Fruit fly (Drosophila melanogaster) whole organism, embryonic: ENCODE measurements around the gene JMJD4.

Source experiments
- Blimp-1 ChIP-seq: fragments of 200-800 bp; sonication (Bioruptor generic); optimal IDR thresholded peaks from 3 replicates; lab custom pipeline; 2018; ENCODE audit warnings: missing biosample characterization, missing genetic modification characterization, mild to moderate bottlenecking, moderate library complexity, missing genetic modification reagents
- CG10462 ChIP-seq: fragments of 200-800 bp; sonication (Bioruptor generic); optimal IDR thresholded peaks from 2 replicates; lab custom pipeline; 2016; ENCODE audit warnings: missing biosample characterization, missing genetic modification characterization
- CG10543 ChIP-seq: fragments of 200-800 bp; sonication (Bioruptor generic); optimal IDR thresholded peaks from 3 replicates; lab custom pipeline; 2017; ENCODE audit warnings: missing biosample characterization, mild to moderate bottlenecking, missing genetic modification characterization, moderate library complexity
- CG12071 ChIP-seq: fragments of 200-800 bp; sonication (Bioruptor generic); optimal IDR thresholded peaks from 3 replicates; lab custom pipeline; 2018; ENCODE audit warnings: missing biosample characterization, mild to moderate bottlenecking, missing genetic modification characterization
- CG12769 ChIP-seq: fragments of 200-800 bp; sonication (Bioruptor generic); optimal IDR thresholded peaks from 2 replicates; lab custom pipeline; 2019; ENCODE audit warnings: missing biosample characterization, mild to moderate bottlenecking, missing genetic modification characterization, moderate library complexity
- CG12942 ChIP-seq: fragments of 200-800 bp; sonication (Bioruptor generic); optimal IDR thresholded peaks from 3 replicates; lab custom pipeline; 2016; ENCODE audit warnings: missing biosample characterization, missing genetic modification characterization
- CG15479 ChIP-seq: fragments of 200-800 bp; sonication (Bioruptor generic); optimal IDR thresholded peaks from 3 replicates; lab custom pipeline; 2019; ENCODE audit warnings: missing biosample characterization, mild to moderate bottlenecking, missing genetic modification characterization, moderate library complexity
- CG32532 ChIP-seq: fragments of 200-800 bp; sonication (Bioruptor generic); IDR thresholded peaks from 2 replicates; pipeline ENCODE4 v1.3.6; 2022; ENCODE audit warnings: missing biosample characterization, missing genetic modification characterization
- CG5245 ChIP-seq: fragments of 200-800 bp; sonication (Bioruptor generic); optimal IDR thresholded peaks from 3 replicates; lab custom pipeline; 2016; ENCODE audit warnings: missing biosample characterization, missing genetic modification characterization
- CG6175 ChIP-seq: fragments of 200-800 bp; sonication (Bioruptor generic); IDR thresholded peaks from 3 replicates; pipeline ENCODE4 v1.3.6; 2022; ENCODE audit warnings: missing biosample characterization, missing genetic modification characterization
- CkIIα-i1 ChIP-seq: fragments of 200-800 bp; sonication (Bioruptor generic); IDR thresholded peaks from 2 replicates; pipeline ENCODE4 v1.3.6; 2022; ENCODE audit warnings: missing biosample characterization, missing genetic modification characterization
- D19A ChIP-seq: fragments of 200-800 bp; optimal IDR thresholded peaks from 3 replicates; lab custom pipeline; 2019; ENCODE audit warnings: missing biosample characterization, mild to moderate bottlenecking, missing genetic modification characterization, moderate library complexity
- Dfd ChIP-seq, 2 experiments: fragments of >200 bp; optimal IDR thresholded peaks; 2 replicates each; lab custom pipeline; 2017; ENCODE audit warnings: missing biosample characterization in 2 of 2, missing genetic modification characterization in 2 of 2
- Oli ChIP-seq: fragments of 200-800 bp; sonication (Bioruptor generic); optimal IDR thresholded peaks from 2 replicates; lab custom pipeline; 2018; ENCODE audit warnings: missing biosample characterization, mild to moderate bottlenecking, missing genetic modification characterization, moderate library complexity
- Spps ChIP-seq: fragments of 200-800 bp; sonication (Bioruptor generic); optimal IDR thresholded peaks from 2 replicates; lab custom pipeline; 2018; ENCODE audit warnings: missing biosample characterization, mild to moderate bottlenecking, missing genetic modification characterization
- Stat92E ChIP-seq, 3 experiments: fragments of >200 bp in 2 of 3; fragments of 200-800 bp in 1 of 3; sonication (Bioruptor generic) in 1 of 3; optimal IDR thresholded peaks; 2 replicates each; lab custom pipeline; 2017 to 2019; ENCODE audit warnings: missing biosample characterization in 3 of 3, missing genetic modification characterization in 3 of 3, mild to moderate bottlenecking in 1 of 3, moderate library complexity in 1 of 3
- Trl ChIP-seq, 3 experiments: fragments of >200 bp in 2 of 3; fragments of 200-800 bp in 1 of 3; sonication (Bioruptor generic) in 1 of 3; optimal IDR thresholded peaks; 2 replicates in 1 of 3; 3 replicates in 2 of 3; lab custom pipeline; 2016 to 2017; ENCODE audit warnings: missing biosample characterization in 1 of 3, missing genetic modification characterization in 1 of 3
- ab ChIP-seq: fragments of 200-800 bp; sonication (Bioruptor generic); optimal IDR thresholded peaks from 2 replicates; lab custom pipeline; 2016; ENCODE audit warnings: missing biosample characterization, missing genetic modification characterization
- amos ChIP-seq: fragments of 200-800 bp; sonication (Bioruptor generic); IDR thresholded peaks from 2 replicates; pipeline ENCODE4 v1.3.6; 2022; ENCODE audit warnings: missing biosample characterization, missing genetic modification characterization; ENCODE audit not compliant: partially characterized antibody
- br ChIP-seq: fragments of >200 bp; optimal IDR thresholded peaks from 2 replicates; lab custom pipeline; 2017
- btn ChIP-seq: fragments of 200-800 bp; sonication (Bioruptor generic); optimal IDR thresholded peaks from 2 replicates; lab custom pipeline; 2016; ENCODE audit warnings: missing biosample characterization, missing genetic modification characterization
- danr ChIP-seq: fragments of 200-800 bp; sonication (Bioruptor generic); IDR thresholded peaks from 2 replicates; pipeline ENCODE4 v1.3.6; 2022; ENCODE audit warnings: missing biosample characterization, missing genetic modification characterization
- dmrt11E ChIP-seq: fragments of 200-800 bp; sonication (Bioruptor generic); optimal IDR thresholded peaks from 3 replicates; lab custom pipeline; 2018; ENCODE audit warnings: missing biosample characterization, mild to moderate bottlenecking, missing genetic modification characterization, moderate library complexity
- exex ChIP-seq: fragments of 200-800 bp; sonication (Bioruptor generic); optimal IDR thresholded peaks from 4 replicates; lab custom pipeline; 2018; ENCODE audit warnings: missing biosample characterization, mild to moderate bottlenecking, missing genetic modification characterization, moderate library complexity
- fd64A ChIP-seq: fragments of 200-800 bp; sonication (Bioruptor generic); optimal IDR thresholded peaks from 3 replicates; lab custom pipeline; 2018; ENCODE audit warnings: missing biosample characterization, mild to moderate bottlenecking, missing genetic modification characterization
- ftz-f1 ChIP-seq: fragments of 200-800 bp; sonication (Bioruptor generic); optimal IDR thresholded peaks from 2 replicates; lab custom pipeline; 2016; ENCODE audit warnings: missing biosample characterization, missing genetic modification characterization
- gce ChIP-seq: fragments of 200-800 bp; sonication (Bioruptor generic); IDR thresholded peaks from 3 replicates; pipeline ENCODE4 v1.3.6; 2022; ENCODE audit warnings: missing biosample characterization, missing genetic modification characterization
- gcm2 ChIP-seq: fragments of 200-800 bp; sonication (Bioruptor generic); optimal IDR thresholded peaks from 2 replicates; lab custom pipeline; 2016; ENCODE audit warnings: missing biosample characterization, missing genetic modification characterization
- grn ChIP-seq: fragments of 200-800 bp; sonication (Bioruptor generic); optimal IDR thresholded peaks from 3 replicates; lab custom pipeline; 2017; ENCODE audit warnings: missing biosample characterization, missing genetic modification characterization
- h ChIP-seq: fragments of >200 bp; optimal IDR thresholded peaks from 2 replicates; lab custom pipeline; 2017
- jumu ChIP-seq: fragments of 200-800 bp; sonication (Bioruptor generic); optimal IDR thresholded peaks from 3 replicates; lab custom pipeline; 2016; ENCODE audit warnings: missing biosample characterization, missing genetic modification characterization
- kni ChIP-seq: fragments of 200-800 bp; sonication (Bioruptor generic); optimal IDR thresholded peaks from 3 replicates; lab custom pipeline; 2017; ENCODE audit warnings: mild to moderate bottlenecking, missing biosample characterization, missing genetic modification reagents, missing genetic modification characterization
- mirr ChIP-seq: fragments of 200-800 bp; sonication (Bioruptor generic); optimal IDR thresholded peaks from 3 replicates; lab custom pipeline; 2018; ENCODE audit warnings: missing biosample characterization, mild to moderate bottlenecking, missing genetic modification characterization
- p53 ChIP-seq: fragments of 200-800 bp; sonication (Bioruptor generic); optimal IDR thresholded peaks from 2 replicates; lab custom pipeline; 2016; ENCODE audit warnings: missing biosample characterization, missing genetic modification characterization
- pros ChIP-seq: fragments of 200-800 bp; sonication (Bioruptor generic); optimal IDR thresholded peaks from 3 replicates; lab custom pipeline; 2019; ENCODE audit warnings: missing biosample characterization, mild to moderate bottlenecking, missing genetic modification characterization, moderate library complexity
- scrt ChIP-seq: fragments of 200-800 bp; sonication (Bioruptor generic); optimal IDR thresholded peaks from 2 replicates; lab custom pipeline; 2018; ENCODE audit warnings: missing biosample characterization, mild to moderate bottlenecking, missing genetic modification characterization, moderate library complexity
- sd ChIP-seq: fragments of 200-800 bp; sonication (Bioruptor generic); optimal IDR thresholded peaks from 3 replicates; lab custom pipeline; 2018; ENCODE audit warnings: missing biosample characterization, mild to moderate bottlenecking, missing genetic modification characterization, moderate library complexity
- sim ChIP-seq: fragments of 200-800 bp; sonication (Bioruptor generic); IDR thresholded peaks from 2 replicates; pipeline ENCODE4 v1.3.6; 2022; ENCODE audit warnings: missing biosample characterization, missing genetic modification characterization
- trem ChIP-seq: fragments of 200-800 bp; optimal IDR thresholded peaks from 3 replicates; lab custom pipeline; 2019; ENCODE audit warnings: missing biosample characterization, mild to moderate bottlenecking, missing genetic modification characterization, moderate library complexity
- twi ChIP-seq: fragments of 200-800 bp; optimal IDR thresholded peaks from 2 replicates; lab custom pipeline; 2019; ENCODE audit warnings: missing biosample characterization, mild to moderate bottlenecking, missing genetic modification characterization, moderate library complexity
- z ChIP-seq: fragments of 200-800 bp; sonication (Bioruptor generic); IDR thresholded peaks from 3 replicates; pipeline ENCODE4 v1.3.6; 2022; ENCODE audit warnings: missing biosample characterization, missing genetic modification characterization
- zen ChIP-seq: fragments of 200-800 bp; sonication (Bioruptor generic); optimal IDR thresholded peaks from 3 replicates; lab custom pipeline; 2018; ENCODE audit warnings: missing biosample characterization, mild to moderate bottlenecking, missing genetic modification characterization, moderate library complexity

The JMJD4 gene

DNA sequence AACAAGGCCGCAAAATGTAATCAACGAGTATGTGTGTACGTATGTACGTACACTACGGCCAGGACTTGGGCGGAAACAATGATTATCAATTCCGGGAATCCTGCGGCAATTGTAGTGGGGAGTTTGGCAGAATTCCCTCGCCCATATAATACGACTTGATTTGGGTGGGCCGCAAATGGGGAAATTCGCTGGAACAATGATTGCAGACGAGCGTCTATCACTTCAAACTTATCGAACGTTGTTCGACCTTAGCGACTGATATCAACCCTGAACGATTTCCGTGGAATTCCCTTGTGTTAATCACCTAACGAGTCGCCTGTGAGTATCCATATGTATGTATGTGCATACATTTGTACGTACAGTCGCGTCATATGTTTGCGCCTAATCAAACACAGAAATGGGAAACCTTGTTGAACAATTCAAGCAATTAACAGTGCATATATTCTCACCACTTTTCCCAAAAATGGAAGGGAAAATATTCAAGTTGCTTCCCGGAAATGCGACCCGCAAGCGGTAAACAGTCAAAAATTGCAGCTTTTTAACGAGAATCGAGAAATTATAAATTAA is 14.7 kb downstream of the JMJD4 start:
- TF ChIP-seq grn: no peak
- no peak for TF ChIP-seq ab (GFP tag; lab: Kevin White, UChicago)
- TF ChIP-seq ftz-f1 (GFP tag; lab: Kevin White, UChicago): peak; percentile 16
- no peak for TF ChIP-seq Dfd (GFP tag; optimal IDR thresholded peaks at IDR 0.05; lab: Kevin White, UChicago)
- no peak for TF ChIP-seq dmrt11E (tag; lab: Kevin White, UChicago)
- no peak for TF ChIP-seq Trl (optimal IDR thresholded peaks at IDR 0.05; lab: Kevin White, UChicago)
- TF ChIP-seq Trl (GFP tag; optimal IDR thresholded peaks at IDR 0.05; lab: Kevin White, UChicago): no peak
- no peak for TF ChIP-seq br (lab: Kevin White, UChicago)
- peak; percentile 40 for TF ChIP-seq kni (GFP tag; lab: Kevin White, UChicago)
- peak; percentile 73 for TF ChIP-seq exex (tag; lab: Kevin White, UChicago)
- no peak for TF ChIP-seq CkIIα-i1 (GFP tag; lab: Robert Waterston, UW)
- TF ChIP-seq fd64A (GFP tag; lab: Kevin White, UChicago): no peak
- TF ChIP-seq Stat92E (GFP tag; optimal IDR thresholded peaks at IDR 0.05; lab: Kevin White, UChicago): peak in 2 of 3 experiments; percentile 62 to 84
- TF ChIP-seq trem: no peak
- peak; percentile 31 for TF ChIP-seq mirr (GFP tag; lab: Kevin White, UChicago)
- peak; percentile 0 for TF ChIP-seq CG10543 (GFP tag; lab: Kevin White, UChicago)
- peak; percentile 36 for TF ChIP-seq twi (tag; lab: Kevin White, UChicago)
- peak; percentile 21 for TF ChIP-seq zen (tag; lab: Kevin White, UChicago)
- no peak for TF ChIP-seq amos (GFP tag; lab: Robert Waterston, UW)
- TF ChIP-seq danr: no peak
- peak; percentile 70 for TF ChIP-seq CG15479 (GFP tag; lab: Kevin White, UChicago)
- TF ChIP-seq p53 (GFP tag; lab: Kevin White, UChicago): no peak
- TF ChIP-seq CG12071 (GFP tag; lab: Kevin White, UChicago): no peak
- TF ChIP-seq CG10462 (GFP tag; lab: Kevin White, UChicago): no peak
- TF ChIP-seq Blimp-1 (GFP tag; lab: Kevin White, UChicago): no peak
- TF ChIP-seq h (lab: Kevin White, UChicago): no peak
- no peak for TF ChIP-seq CG12942 (GFP tag; lab: Kevin White, UChicago)
- no peak for TF ChIP-seq CG5245
- no peak for TF ChIP-seq gcm2 (GFP tag; lab: Kevin White, UChicago)
- TF ChIP-seq btn: no peak
- TF ChIP-seq CG6175 (GFP tag; lab: Robert Waterston, UW): no peak
- peak; percentile 24 for TF ChIP-seq sd (tag; lab: Kevin White, UChicago)
- TF ChIP-seq CG12769 (tag; lab: Kevin White, UChicago): no peak
- TF ChIP-seq sim (GFP tag; lab: Robert Waterston, UW): no peak
- no peak for TF ChIP-seq Oli (tag; lab: Kevin White, UChicago)
- TF ChIP-seq z: no peak
- TF ChIP-seq CG32532 (GFP tag; lab: Robert Waterston, UW): no peak
- no peak for TF ChIP-seq scrt
- TF ChIP-seq jumu (GFP tag; lab: Kevin White, UChicago): no peak
- peak; percentile 24 for TF ChIP-seq pros
- no peak for TF ChIP-seq gce
- TF ChIP-seq D19A (tag; lab: Kevin White, UChicago): peak; percentile 13
- TF ChIP-seq Spps (tag; lab: Kevin White, UChicago): no peak
